Fruit fly (Drosophila melanogaster) whole organism, pupa: ENCODE data around the gene CG3123.

Experiments used
- CG15710 ChIP-seq: fragments of 200-800 bp; sonication (Bioruptor generic); optimal IDR thresholded peaks from 2 replicates; lab custom pipeline; 2018; ENCODE audit warnings: missing biosample characterization, mild to moderate bottlenecking, missing genetic modification characterization, moderate library complexity
- CG32121 ChIP-seq: fragments of 200-800 bp; sonication (Bioruptor generic); IDR thresholded peaks from 2 replicates; pipeline ENCODE4 v1.3.6; 2022; ENCODE audit warnings: missing biosample characterization, missing genetic modification characterization
- CG4496 ChIP-seq: fragments of 200-800 bp; sonication (Bioruptor generic); IDR thresholded peaks from 3 replicates; pipeline ENCODE4 v1.3.6; 2022; ENCODE audit warnings: missing biosample characterization, missing genetic modification characterization
- EcR ChIP-seq: fragments of 200-800 bp; sonication (Bioruptor generic); optimal IDR thresholded peaks from 3 replicates; lab custom pipeline; 2019; ENCODE audit warnings: missing biosample characterization, missing genetic modification characterization, mild to moderate bottlenecking, moderate library complexity, missing genetic modification reagents
- Pif1B ChIP-seq: fragments of 200-800 bp; sonication (Bioruptor generic); optimal IDR thresholded peaks from 3 replicates; lab custom pipeline; 2016; ENCODE audit warnings: missing biosample characterization, missing genetic modification characterization
- Snoo ChIP-seq: fragments of 200-800 bp; sonication (Bioruptor generic); optimal IDR thresholded peaks from 3 replicates; lab custom pipeline; 2017; ENCODE audit warnings: missing biosample characterization, mild to moderate bottlenecking, missing genetic modification characterization, inconsistent platforms

DNA sequence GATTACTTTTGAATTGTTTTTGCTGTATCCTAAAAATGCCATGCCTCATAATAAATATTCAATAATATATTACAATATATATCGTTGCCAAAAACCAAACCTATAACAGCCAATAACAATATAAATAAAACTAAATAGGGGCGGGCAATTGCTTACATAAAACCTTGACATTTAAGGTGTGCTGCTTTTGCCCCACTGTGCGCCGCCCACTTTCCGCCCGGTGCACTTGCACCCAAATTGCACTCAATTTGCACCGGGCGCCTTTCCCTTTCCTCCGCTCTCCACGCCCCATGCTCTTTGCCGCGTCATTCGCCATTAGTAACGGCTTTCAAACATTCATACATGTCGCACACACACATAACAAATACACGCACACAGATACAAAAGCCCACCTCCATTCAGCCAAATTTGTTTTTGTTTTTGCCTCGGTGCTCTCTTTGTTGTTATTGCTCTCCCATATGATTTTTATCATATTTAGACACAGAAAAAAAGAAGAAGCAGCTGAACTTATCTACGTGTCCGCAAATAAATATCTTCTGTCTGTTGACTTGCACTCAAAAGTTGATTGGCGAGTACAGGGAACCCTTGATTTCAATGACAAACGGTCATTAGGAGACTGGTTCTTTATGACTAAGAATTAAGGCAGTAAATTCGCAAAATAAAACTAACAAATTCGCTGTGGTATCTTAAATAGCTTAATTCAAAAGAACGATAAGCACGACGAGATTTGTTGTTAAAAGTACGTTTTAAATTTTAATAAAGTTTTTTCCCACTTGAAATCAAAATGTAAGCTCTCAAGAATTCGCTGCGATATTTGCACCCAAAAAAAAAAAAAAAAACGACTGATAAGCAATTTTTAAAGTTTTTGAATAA lies 32.8 kb upstream of the CG3123 start:
- TF ChIP-seq EcR (GFP tag; lab: Kevin White, UChicago), result peak; percentile 10
- no peak for TF ChIP-seq CG15710 (tag; lab: Kevin White, UChicago)
- peak; percentile 83 for TF ChIP-seq CG4496 (GFP tag; lab: Robert Waterston, UW)
- TF ChIP-seq Pif1B (GFP tag; lab: Kevin White, UChicago), result peak; percentile 48
- TF ChIP-seq CG32121 (GFP tag; lab: Robert Waterston, UW), result peak; percentile 81
- peak; percentile 63 for TF ChIP-seq Snoo (tag; lab: Kevin White, UChicago)
